Worm (Caenorhabditis elegans): Measurements from ENCODE around the gene Y57A10A.31.
A peak's percentile ranks its signal among the peaks of the same experiment; 100 is the strongest.

Gene Y57A10A.31

DNA sequence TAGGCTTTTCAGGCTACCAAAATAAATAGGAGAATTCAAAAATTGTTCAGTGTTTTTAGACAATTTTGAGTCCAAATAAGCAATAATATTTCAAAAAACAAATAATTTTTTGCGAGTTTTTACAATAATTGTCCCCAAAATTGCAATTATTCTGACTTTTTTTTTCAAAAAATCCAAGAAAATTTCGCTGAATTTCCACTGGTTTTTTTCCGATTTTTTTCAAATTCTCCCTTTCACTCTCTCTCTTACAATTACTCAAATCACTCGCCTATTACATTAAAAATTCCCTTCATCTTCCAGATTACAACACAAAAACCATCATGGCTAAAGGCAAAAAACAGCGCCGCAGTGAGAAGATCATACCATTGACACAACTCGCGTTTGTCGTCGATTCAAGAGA lies at the start of gene Y57A10A.31:
TSS of gene Y57A10A.31 (plus strand) at position 301 of the 400 bp plus-strand sequence.
- TF ChIP-seq B0310.2 (tag; optimal IDR thresholded peaks at IDR 0.05) (no peak), ets-7 (tag; optimal IDR thresholded peaks at IDR 0.05) (no peak), F13C5.2 (tag; optimal IDR thresholded peaks at IDR 0.05) (no peak)

DNA sequence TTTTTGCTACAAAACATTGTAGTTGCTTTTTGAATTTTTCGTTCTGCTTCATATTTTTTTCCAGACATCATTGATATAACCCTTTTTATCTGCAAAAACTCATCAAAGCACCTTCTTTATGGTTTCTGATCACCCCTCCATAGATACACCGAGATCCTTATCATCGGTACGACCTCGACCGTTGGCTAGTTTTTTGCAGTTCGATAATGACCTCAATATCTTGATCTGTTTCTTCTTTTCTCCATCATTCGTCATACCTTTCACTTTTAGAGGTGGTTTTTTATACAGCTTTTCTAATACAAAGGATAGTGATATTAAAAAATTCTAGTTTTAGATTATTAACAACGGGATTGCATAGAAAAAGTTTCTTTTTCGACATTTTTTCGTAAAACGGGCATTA lies 49.7 kb upstream of the Y57A10A.31 start:
- no peak for TF ChIP-seq tbx-37 (GFP tag; conservative IDR thresholded peaks at IDR 0.05)
- TF ChIP-seq scrt-1 (GFP tag; IDR thresholded peaks at IDR 0.05) = no peak
- TF ChIP-seq aly-1 (tag; optimal IDR thresholded peaks at IDR 0.05) = no peak
- TF ChIP-seq tbx-11 (GFP tag; IDR thresholded peaks at IDR 0.05) = no peak
- TF ChIP-seq hmg-4 (GFP tag; optimal IDR thresholded peaks at IDR 0.05) = no peak
- TF ChIP-seq sea-1 (GFP tag; conservative IDR thresholded peaks at IDR 0.05) = no peak
- TF ChIP-seq flt-1 (GFP tag; IDR thresholded peaks at IDR 0.05) = no peak
- TF ChIP-seq ceh-36 (tag; optimal IDR thresholded peaks at IDR 0.05) = no peak
- TF ChIP-seq ceh-13 (GFP tag; optimal IDR thresholded peaks at IDR 0.05) = no peak
- no peak for TF ChIP-seq hmbx-1 (tag; optimal IDR thresholded peaks at IDR 0.05)
- TF ChIP-seq hnd-1 (tag; optimal IDR thresholded peaks at IDR 0.05) = no peak
- no peak for TF ChIP-seq ets-7 (tag; optimal IDR thresholded peaks at IDR 0.05)
- no peak for TF ChIP-seq pes-1 (GFP tag; IDR thresholded peaks at IDR 0.05)
- no peak for TF ChIP-seq ama-1 (optimal IDR thresholded peaks at IDR 0.05)
- no peak for TF ChIP-seq tra-4 (tag; optimal IDR thresholded peaks at IDR 0.05)
- TF ChIP-seq F13C5.2 (tag; optimal IDR thresholded peaks at IDR 0.05) = no peak
- no peak for TF ChIP-seq B0310.2 (tag; optimal IDR thresholded peaks at IDR 0.05)

DNA sequence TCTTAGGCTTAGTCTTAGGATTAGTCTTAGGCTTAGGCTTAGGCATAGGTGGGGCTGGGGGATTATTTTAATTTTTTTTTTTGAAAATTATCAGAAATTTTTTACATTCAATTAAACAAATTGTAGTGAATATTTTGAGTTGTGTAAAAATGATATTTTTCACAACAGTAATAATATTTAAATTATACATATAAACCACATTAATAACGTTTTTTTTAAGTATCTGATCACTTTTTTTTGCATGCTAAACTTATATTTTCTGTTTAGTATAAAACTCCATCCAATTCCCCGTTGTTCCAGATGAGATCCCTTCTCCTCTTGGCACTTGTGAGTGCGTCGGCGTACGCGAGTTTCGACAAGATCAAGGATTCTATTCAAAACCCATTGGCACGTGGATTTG lies 49.1 kb upstream of the Y57A10A.31 start, which contains the start of gene txdc-12.1:
TSS of gene txdc-12.1 (plus strand) at position 301 of the 400 bp plus-strand sequence.
- no peak for TF ChIP-seq ets-7 (tag; optimal IDR thresholded peaks at IDR 0.05)
- peak; percentile 68 for TF ChIP-seq ceh-36 (tag; optimal IDR thresholded peaks at IDR 0.05)

ce11 chrII:12241792-12242191 lies 47.4 kb upstream of the Y57A10A.31 start:
- no peak for TF ChIP-seq hnd-1 (tag; optimal IDR thresholded peaks at IDR 0.05)
- no peak for TF ChIP-seq hmbx-1 (tag; optimal IDR thresholded peaks at IDR 0.05)
- TF ChIP-seq pes-1 (GFP tag; IDR thresholded peaks at IDR 0.05) = no peak

ce11 chrII:12242551-12242950 lies 46.6 kb upstream of the Y57A10A.31 start, which contains the start of gene Y57A10A.24:
Gene Y57A10A.24 (plus strand): TSS chrII:12242946.
- peak; percentile 34; the same call in 1 of the 2 replicates for TF ChIP-seq scrt-1 (GFP tag; IDR thresholded peaks at IDR 0.05)
- TF ChIP-seq ama-1 (optimal IDR thresholded peaks at IDR 0.05) = no peak

DNA sequence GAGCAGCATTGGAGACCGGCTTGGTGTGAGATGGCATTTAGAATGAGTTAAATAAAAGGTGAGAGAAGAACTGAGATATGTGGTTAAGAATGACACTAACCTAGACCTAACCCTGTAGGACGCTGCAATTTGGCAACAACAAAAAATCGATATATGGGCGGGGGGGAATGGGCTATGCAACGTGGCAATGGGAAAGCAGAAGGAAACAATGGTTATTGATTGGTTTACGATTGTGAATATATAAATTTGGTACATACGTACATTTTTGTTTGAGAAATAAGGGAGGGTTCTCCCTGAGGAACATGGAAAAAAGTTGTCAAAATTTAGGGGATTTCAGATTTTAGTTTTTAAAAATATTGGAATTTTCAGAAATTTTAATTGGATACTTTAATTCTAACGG lies 40.1 kb upstream of the Y57A10A.31 start, which contains the start of gene tag-276:
TSS of gene tag-276 (minus strand) at position 101 of the 400 bp plus-strand sequence.
- TF ChIP-seq scrt-1 (GFP tag; IDR thresholded peaks at IDR 0.05) = no peak
- no peak for TF ChIP-seq tbx-11 (GFP tag; IDR thresholded peaks at IDR 0.05)
- no peak for TF ChIP-seq tra-4 (tag; optimal IDR thresholded peaks at IDR 0.05)
- TF ChIP-seq B0310.2 (tag; optimal IDR thresholded peaks at IDR 0.05) = no peak
- TF ChIP-seq aly-1 (tag; optimal IDR thresholded peaks at IDR 0.05) = no peak
- no peak for TF ChIP-seq F13C5.2 (tag; optimal IDR thresholded peaks at IDR 0.05)

- TF ChIP-seq F13C5.2 (tag; optimal IDR thresholded peaks at IDR 0.05) = no peak
- TF ChIP-seq hnd-1 (tag; optimal IDR thresholded peaks at IDR 0.05) = no peak
- TF ChIP-seq ama-1 (optimal IDR thresholded peaks at IDR 0.05) = no peak
- no peak for TF ChIP-seq pes-1 (GFP tag; IDR thresholded peaks at IDR 0.05)
- TF ChIP-seq aly-1 (tag; optimal IDR thresholded peaks at IDR 0.05) = no peak
- no peak for TF ChIP-seq tbx-37 (GFP tag; conservative IDR thresholded peaks at IDR 0.05)
- TF ChIP-seq tbx-11 (GFP tag; IDR thresholded peaks at IDR 0.05) = no peak
- no peak for TF ChIP-seq B0310.2 (tag; optimal IDR thresholded peaks at IDR 0.05)
- no peak for TF ChIP-seq sea-1 (GFP tag; conservative IDR thresholded peaks at IDR 0.05)
- no peak for TF ChIP-seq ceh-36 (tag; optimal IDR thresholded peaks at IDR 0.05)
- no peak for TF ChIP-seq ceh-13 (GFP tag; optimal IDR thresholded peaks at IDR 0.05)
- TF ChIP-seq flt-1 (GFP tag; IDR thresholded peaks at IDR 0.05) = no peak
- no peak for TF ChIP-seq scrt-1 (GFP tag; IDR thresholded peaks at IDR 0.05)
- no peak for TF ChIP-seq tra-4 (tag; optimal IDR thresholded peaks at IDR 0.05)
These were observed 33.5 kb upstream of the Y57A10A.31 start for ce11 chrII:12255545-12256233.

DNA sequence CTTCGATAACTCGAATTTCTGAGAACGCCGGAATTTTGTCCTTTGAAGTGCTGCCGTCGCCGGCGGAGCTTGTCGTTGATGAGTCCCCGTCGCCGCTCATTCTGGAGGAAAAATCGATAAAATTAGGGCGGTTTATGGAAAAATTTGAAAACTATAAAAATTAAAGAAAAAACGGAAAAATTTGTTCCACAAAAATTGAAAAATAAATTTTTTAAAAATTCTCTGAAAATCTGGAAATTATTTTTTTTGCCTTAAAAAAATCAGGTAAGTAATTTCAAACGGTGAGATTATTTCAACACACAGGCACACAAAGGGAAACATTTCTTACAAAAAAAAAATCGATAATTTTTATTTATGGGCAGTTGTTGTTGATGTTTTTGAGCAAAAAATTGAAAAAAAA lies 32.7 kb upstream of the Y57A10A.31 start, which contains the start of gene parn-2:
TSS of gene parn-2 (minus strand) at position 101 of the 400 bp plus-strand sequence.
- no peak for TF ChIP-seq scrt-1 (GFP tag; IDR thresholded peaks at IDR 0.05)
- TF ChIP-seq ama-1 (optimal IDR thresholded peaks at IDR 0.05) = no peak
- no peak for TF ChIP-seq ceh-36 (tag; optimal IDR thresholded peaks at IDR 0.05)
- peak; percentile 10 for TF ChIP-seq hmg-4 (GFP tag; optimal IDR thresholded peaks at IDR 0.05)
- TF ChIP-seq tra-4 (tag; optimal IDR thresholded peaks at IDR 0.05) = no peak
- no peak for TF ChIP-seq hnd-1 (tag; optimal IDR thresholded peaks at IDR 0.05)
- no peak for TF ChIP-seq tbx-11 (GFP tag; IDR thresholded peaks at IDR 0.05)
- no peak for TF ChIP-seq ets-7 (tag; optimal IDR thresholded peaks at IDR 0.05)
- 0 out of 2 replicates have a peak, but pooled peaks have one; percentile 8 for TF ChIP-seq sea-1 (GFP tag; conservative IDR thresholded peaks at IDR 0.05)
- TF ChIP-seq tbx-37 (GFP tag; conservative IDR thresholded peaks at IDR 0.05) = no peak

DNA sequence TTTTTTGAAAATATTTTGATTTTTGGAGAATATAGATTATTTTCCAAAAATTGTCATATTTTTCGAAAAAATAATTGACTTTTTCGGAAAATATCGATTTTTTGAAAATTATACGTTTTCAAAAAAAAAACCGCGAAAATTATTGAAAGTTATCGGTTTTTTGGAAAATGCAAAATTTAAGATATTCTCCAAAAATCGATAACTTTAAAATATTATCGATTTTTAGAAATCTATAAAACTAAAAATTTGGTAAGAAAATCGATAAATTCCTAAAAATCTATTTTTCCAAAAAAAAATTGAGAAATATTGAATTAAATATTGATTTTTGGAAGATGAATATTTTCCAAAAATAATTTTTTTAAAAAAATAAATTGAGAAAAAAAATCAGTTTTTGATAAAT lies 32.1 kb upstream of the Y57A10A.31 start:
- TF ChIP-seq tbx-37 (GFP tag; conservative IDR thresholded peaks at IDR 0.05) (no peak), hnd-1 (tag; optimal IDR thresholded peaks at IDR 0.05) (no peak), ceh-36 (tag; optimal IDR thresholded peaks at IDR 0.05) (no peak), aly-1 (tag; optimal IDR thresholded peaks at IDR 0.05) (no peak), F13C5.2 (tag; optimal IDR thresholded peaks at IDR 0.05) (no peak), ceh-13 (GFP tag; optimal IDR thresholded peaks at IDR 0.05) (no peak)

Measured in whole organism, early embryonic.